Fruit fly (Drosophila melanogaster): ENCODE data around the gene Coq6.

Coq6 gene

DNA sequence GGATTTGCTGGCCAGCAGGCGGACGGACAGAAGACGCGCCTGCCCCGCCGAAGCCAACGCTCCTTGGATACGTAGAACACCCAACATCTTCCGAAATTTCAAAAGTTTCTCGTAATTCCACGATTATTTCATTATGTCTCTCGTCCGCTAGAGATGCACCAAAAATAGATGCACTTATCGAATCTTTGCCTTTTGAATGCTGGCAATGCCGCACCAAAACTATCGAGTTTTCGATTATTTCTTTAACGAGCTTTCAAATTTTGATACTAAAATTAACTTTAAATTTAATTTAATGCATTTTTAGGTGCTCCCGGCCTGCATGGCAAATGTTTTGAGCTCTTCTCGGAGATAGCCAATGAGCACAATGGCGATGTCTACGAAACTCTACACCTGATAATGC is at the start of gene Coq6:
TSS of gene Coq6 (minus strand) at position 163 of the 400 bp plus-strand sequence.
- TF ChIP-seq nerfin-1 (tag; optimal IDR thresholded peaks at IDR 0.05), result peak; percentile 79
- TF ChIP-seq Abd-B (GFP tag; optimal IDR thresholded peaks at IDR 0.05), result peak; percentile 13
- TF ChIP-seq dati (GFP tag; IDR thresholded peaks at IDR 0.05), result no peak
- TF ChIP-seq E2f2 (GFP tag; IDR thresholded peaks at IDR 0.05), result peak; percentile 74
- TF ChIP-seq CG14710 (tag; optimal IDR thresholded peaks at IDR 0.05), result peak; percentile 39
- peak; percentile 71; the same call in 1 of the 2 replicates for TF ChIP-seq MBD-R2 (GFP tag; IDR thresholded peaks at IDR 0.05)
- peak; percentile 67; the same call in 1 of the 4 replicates for TF ChIP-seq chinmo (GFP tag; IDR thresholded peaks at IDR 0.05; ENCODE audit: partially characterized antibody)
- TF ChIP-seq aop (GFP tag; IDR thresholded peaks at IDR 0.05), result no peak
- TF ChIP-seq CG14860 (GFP tag; IDR thresholded peaks at IDR 0.05; ENCODE audit: partially characterized antibody), result peak; percentile 50; the same call in 2 of the 3 replicates
- TF ChIP-seq CG16813 (GFP tag; IDR thresholded peaks at IDR 0.05; ENCODE audit: partially characterized antibody), result peak; percentile 51; the same call in 2 of the 3 replicates
- peak; percentile 56 for TF ChIP-seq Dp (GFP tag; optimal IDR thresholded peaks at IDR 0.05)
- peak; percentile 47; the same call in 1 of the 2 replicates for TF ChIP-seq Bgb (GFP tag; IDR thresholded peaks at IDR 0.05; ENCODE audit: partially characterized antibody)
- TF ChIP-seq CG33213 (GFP tag; optimal IDR thresholded peaks at IDR 0.05), result no peak
- TF ChIP-seq zen2 (GFP tag; IDR thresholded peaks at IDR 0.05; ENCODE audit: partially characterized antibody), result peak; percentile 68; the same call in 2 of the 3 replicates
- TF ChIP-seq CG14014 (GFP tag; IDR thresholded peaks at IDR 0.05), result no peak
- peak; percentile 49 for TF ChIP-seq knrl (GFP tag; IDR thresholded peaks at IDR 0.05; ENCODE audit: partially characterized antibody)
- TF ChIP-seq bbx (GFP tag; IDR thresholded peaks at IDR 0.05; ENCODE audit: partially characterized antibody), result peak; percentile 39; the same call in 1 of the 2 replicates
- no peak for TF ChIP-seq CG7271 (tag; optimal IDR thresholded peaks at IDR 0.05)
- peak; percentile 49; the same call in 1 of the 2 replicates for TF ChIP-seq amos (GFP tag; IDR thresholded peaks at IDR 0.05; ENCODE audit: partially characterized antibody)
- TF ChIP-seq tna (GFP tag; IDR thresholded peaks at IDR 0.05; ENCODE audit: partially characterized antibody), result 0 out of 2 replicates have a peak, but pooled peaks have one; percentile 30
- TF ChIP-seq Opbp (GFP tag; IDR thresholded peaks at IDR 0.05; ENCODE audit: partially characterized antibody), result peak; percentile 53; the same call in 2 of the 3 replicates
- TF ChIP-seq unc-4 (GFP tag; IDR thresholded peaks at IDR 0.05; ENCODE audit: partially characterized antibody), result peak; percentile 68
- peak; percentile 65 for TF ChIP-seq Doc3 (GFP tag; IDR thresholded peaks at IDR 0.05; ENCODE audit: partially characterized antibody)
- no peak for TF ChIP-seq NfI (GFP tag; optimal IDR thresholded peaks at IDR 0.05)
- TF ChIP-seq pzg (GFP tag; optimal IDR thresholded peaks at IDR 0.05), result peak; percentile 36
- no peak for TF ChIP-seq peb (GFP tag; IDR thresholded peaks at IDR 0.05)
- TF ChIP-seq stwl (tag; optimal IDR thresholded peaks at IDR 0.05), result peak; percentile 83
- TF ChIP-seq Ptx1 (GFP tag; IDR thresholded peaks at IDR 0.05), result 0 out of 2 replicates have a peak, but pooled peaks have one; percentile 16
- TF ChIP-seq MESR4 (GFP tag; optimal IDR thresholded peaks at IDR 0.05), result peak; percentile 41
- TF ChIP-seq ems (GFP tag; optimal IDR thresholded peaks at IDR 0.05), result no peak
- no peak for TF ChIP-seq Hr3 (GFP tag; optimal IDR thresholded peaks at IDR 0.05)
- no peak for TF ChIP-seq dan (GFP tag; IDR thresholded peaks at IDR 0.05)
- TF ChIP-seq CG32532 (GFP tag; IDR thresholded peaks at IDR 0.05), result peak; percentile 42; the same call in 1 of the 2 replicates
- 0 out of 2 replicates have a peak, but pooled peaks have one; percentile 32 for TF ChIP-seq ato (GFP tag; IDR thresholded peaks at IDR 0.05; ENCODE audit: partially characterized antibody)
- no peak for TF ChIP-seq CG17359 (tag; optimal IDR thresholded peaks at IDR 0.05)
- TF ChIP-seq YL-1 (GFP tag; optimal IDR thresholded peaks at IDR 0.05), result peak; percentile 19
- peak; percentile 25 for TF ChIP-seq CG15514 (GFP tag; optimal IDR thresholded peaks at IDR 0.05)
- TF ChIP-seq nmo (GFP tag; optimal IDR thresholded peaks at IDR 0.05), result peak; percentile 14
- peak; percentile 85 for TF ChIP-seq Myb (GFP tag; optimal IDR thresholded peaks at IDR 0.05)
- TF ChIP-seq HLH4C (GFP tag; IDR thresholded peaks at IDR 0.05; ENCODE audit: partially characterized antibody), result peak; percentile 65; the same call in 2 of the 3 replicates
- TF ChIP-seq Pdp1 (GFP tag; optimal IDR thresholded peaks at IDR 0.05), result peak in 1 of 2 experiments; percentile 58
- TF ChIP-seq sna (GFP tag; IDR thresholded peaks at IDR 0.05; ENCODE audit: partially characterized antibody), result peak; percentile 63
- peak; percentile 62 for TF ChIP-seq BEAF-32 (GFP tag; optimal IDR thresholded peaks at IDR 0.05)
- peak; percentile 74 for TF ChIP-seq Dref (GFP tag; IDR thresholded peaks at IDR 0.05)
- TF ChIP-seq CG6791 (GFP tag; IDR thresholded peaks at IDR 0.05; ENCODE audit: partially characterized antibody), result peak; percentile 75
- TF ChIP-seq CG13287 (GFP tag; IDR thresholded peaks at IDR 0.05; ENCODE audit: partially characterized antibody), result peak; percentile 78

All from whole organism, embryonic.